Worm (Caenorhabditis elegans): ENCODE measurements around the gene C35A5.8.

DNA sequence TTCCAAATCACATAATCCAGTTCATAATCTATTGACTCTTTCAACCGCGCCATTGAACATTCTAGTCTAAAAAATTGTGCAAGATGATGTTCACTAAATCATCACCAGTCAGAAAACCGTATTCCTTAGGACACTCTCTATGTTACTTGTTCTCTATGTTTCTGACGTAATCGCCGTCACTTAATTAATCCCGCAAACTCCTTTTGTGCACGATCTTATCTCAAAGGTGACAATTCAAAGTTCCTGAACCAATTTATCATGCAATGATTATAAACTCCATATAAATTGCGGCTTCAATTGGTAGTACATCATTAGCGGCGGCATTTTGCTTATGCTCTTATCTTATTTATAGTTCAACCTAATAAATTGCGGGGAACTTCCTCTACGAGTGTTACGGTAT, 37.1 kb upstream of the C35A5.8 start:
- TF ChIP-seq W03F9.2 (tag; optimal IDR thresholded peaks at IDR 0.05) (no peak), him-1 (tag; optimal IDR thresholded peaks at IDR 0.05) (no peak), dao-5 (tag; optimal IDR thresholded peaks at IDR 0.05) (no peak)
